Fruit fly (Drosophila melanogaster): ENCODE data around the gene Atg8a.

Atg8a gene

dm6 chrX:10802457-10803378 is 34.6 kb upstream of the Atg8a start:
- TF ChIP-seq CG32121 (GFP tag; IDR thresholded peaks at IDR 0.05) (no peak; the same call in 1 of the 2 replicates), Ets98B (GFP tag; IDR thresholded peaks at IDR 0.05) (0 out of 2 replicates have a peak, but pooled peaks have one; percentile 7), Snoo (tag; optimal IDR thresholded peaks at IDR 0.05) (peak; percentile 41), CG9948 (tag; optimal IDR thresholded peaks at IDR 0.05) (peak; percentile 72), CG14655 (GFP tag; optimal IDR thresholded peaks at IDR 0.05) (peak; percentile 73), CG4496 (GFP tag; IDR thresholded peaks at IDR 0.05) (peak; percentile 72), CG8159 (tag; optimal IDR thresholded peaks at IDR 0.05) (peak; percentile 78), CG15710 (tag; optimal IDR thresholded peaks at IDR 0.05) (peak; percentile 67), Pif1B (GFP tag; optimal IDR thresholded peaks at IDR 0.05) (no peak), CG17806 (tag; optimal IDR thresholded peaks at IDR 0.05) (peak; percentile 55), D1 (tag; optimal IDR thresholded peaks at IDR 0.05) (no peak), CG8301 (tag; optimal IDR thresholded peaks at IDR 0.05) (peak; percentile 26), CG10348 (GFP tag; IDR thresholded peaks at IDR 0.05) (no peak), CG12605 (GFP tag; IDR thresholded peaks at IDR 0.05) (peak; percentile 16; the same call in 1 of the 2 replicates), fd96Ca (GFP tag; IDR thresholded peaks at IDR 0.05) (peak; percentile 73), rn (GFP tag; IDR thresholded peaks at IDR 0.05) (no peak), CG13204 (GFP tag; optimal IDR thresholded peaks at IDR 0.05) (no peak), EcR (GFP tag; optimal IDR thresholded peaks at IDR 0.05) (peak; percentile 38), CG34367 (tag; optimal IDR thresholded peaks at IDR 0.05) (peak; percentile 47), gl (tag; optimal IDR thresholded peaks at IDR 0.05) (no peak), Pif1A (GFP tag; optimal IDR thresholded peaks at IDR 0.05) (no peak)

- peak; percentile 95 for TF ChIP-seq EcR (GFP tag; optimal IDR thresholded peaks at IDR 0.05)
- TF ChIP-seq CG8301 (tag; optimal IDR thresholded peaks at IDR 0.05): no peak
- peak; percentile 21; the same call in 2 of the 3 replicates for TF ChIP-seq CG4496 (GFP tag; IDR thresholded peaks at IDR 0.05)
- TF ChIP-seq CG32121 (GFP tag; IDR thresholded peaks at IDR 0.05): peak; percentile 17; the same call in 1 of the 2 replicates
- 0 out of 3 replicates have a peak, but pooled peaks have one; percentile 54 for TF ChIP-seq fd96Ca (GFP tag; IDR thresholded peaks at IDR 0.05)
Observed at dm6 chrX:10801827-10802456, 33.8 kb upstream of the Atg8a start.

- TF ChIP-seq gl (tag; optimal IDR thresholded peaks at IDR 0.05) (no peak), fd96Ca (GFP tag; IDR thresholded peaks at IDR 0.05) (peak; percentile 41; the same call in 1 of the 3 replicates), CG34367 (tag; optimal IDR thresholded peaks at IDR 0.05) (no peak), CG12605 (GFP tag; IDR thresholded peaks at IDR 0.05) (peak; percentile 56; the same call in 1 of the 2 replicates), Pif1B (GFP tag; optimal IDR thresholded peaks at IDR 0.05) (peak; percentile 26)
Observed at dm6 chrX:10801033-10801432, 32.9 kb upstream of the Atg8a start.

- TF ChIP-seq CG32121 (GFP tag; IDR thresholded peaks at IDR 0.05) (no peak), D1 (tag; optimal IDR thresholded peaks at IDR 0.05) (peak; percentile 53)
Observed at dm6 chrX:10789279-10789678, 21.1 kb upstream of the Atg8a start.

dm6 chrX:10787352-10787751 is 19.2 kb upstream of the Atg8a start:
- TF ChIP-seq CG14655 (GFP tag; optimal IDR thresholded peaks at IDR 0.05) (no peak), CG12605 (GFP tag; IDR thresholded peaks at IDR 0.05) (no peak), CG34367 (tag; optimal IDR thresholded peaks at IDR 0.05) (no peak), CG32121 (GFP tag; IDR thresholded peaks at IDR 0.05) (no peak), gl (tag; optimal IDR thresholded peaks at IDR 0.05) (no peak), CG10348 (GFP tag; IDR thresholded peaks at IDR 0.05) (no peak), CG15710 (tag; optimal IDR thresholded peaks at IDR 0.05) (no peak), Pif1A (GFP tag; optimal IDR thresholded peaks at IDR 0.05) (no peak), rn (GFP tag; IDR thresholded peaks at IDR 0.05) (no peak), Ets98B (GFP tag; IDR thresholded peaks at IDR 0.05) (no peak), EcR (GFP tag; optimal IDR thresholded peaks at IDR 0.05) (no peak), CG13204 (GFP tag; optimal IDR thresholded peaks at IDR 0.05) (no peak), D1 (tag; optimal IDR thresholded peaks at IDR 0.05) (no peak), CG8301 (tag; optimal IDR thresholded peaks at IDR 0.05) (no peak), CG9948 (tag; optimal IDR thresholded peaks at IDR 0.05) (no peak), fd96Ca (GFP tag; IDR thresholded peaks at IDR 0.05) (no peak), CG8159 (tag; optimal IDR thresholded peaks at IDR 0.05) (no peak), CG17806 (tag; optimal IDR thresholded peaks at IDR 0.05) (no peak), Pif1B (GFP tag; optimal IDR thresholded peaks at IDR 0.05) (no peak)

- TF ChIP-seq Snoo (tag; optimal IDR thresholded peaks at IDR 0.05) (no peak), CG8159 (tag; optimal IDR thresholded peaks at IDR 0.05) (no peak), gl (tag; optimal IDR thresholded peaks at IDR 0.05) (no peak), Pif1B (GFP tag; optimal IDR thresholded peaks at IDR 0.05) (no peak)
Observed at dm6 chrX:10786443-10787097, 18.4 kb upstream of the Atg8a start, which contains the start of the genes Ant2 and sesB. TSS of gene Ant2 (minus strand) at chrX:10786907. TSS of gene sesB (minus strand) at chrX:10786958.

Measured in whole organism, pupa.